Fruit fly (Drosophila melanogaster) whole organism, embryonic: ENCODE data around the gene TyrRS.

Source experiments
- ATbp ChIP-seq: fragments of 200-800 bp; sonication (Bioruptor generic); optimal IDR thresholded peaks from 2 replicates; lab custom pipeline; 2017; ENCODE audit warnings: missing biosample characterization, mild to moderate bottlenecking, missing genetic modification characterization, missing genetic modification reagents
- Atf-2 ChIP-seq: fragments of 200-800 bp; sonication (Bioruptor generic); optimal IDR thresholded peaks from 2 replicates; lab custom pipeline; 2016; ENCODE audit warnings: missing biosample characterization, missing genetic modification characterization
- Blimp-1 ChIP-seq: fragments of 200-800 bp; sonication (Bioruptor generic); optimal IDR thresholded peaks from 3 replicates; lab custom pipeline; 2018; ENCODE audit warnings: missing biosample characterization, missing genetic modification characterization, mild to moderate bottlenecking, moderate library complexity, missing genetic modification reagents
- CG10274 ChIP-seq: fragments of 200-800 bp; sonication (Bioruptor generic); optimal IDR thresholded peaks from 3 replicates; lab custom pipeline; 2017; ENCODE audit warnings: missing biosample characterization, mild to moderate bottlenecking, missing genetic modification characterization
- CG11696 ChIP-seq: fragments of 200-800 bp; sonication (Bioruptor generic); IDR thresholded peaks from 2 replicates; pipeline ENCODE4 v1.3.6; 2022; ENCODE audit warnings: missing biosample characterization, missing genetic modification characterization
- CG15479 ChIP-seq: fragments of 200-800 bp; sonication (Bioruptor generic); optimal IDR thresholded peaks from 3 replicates; lab custom pipeline; 2019; ENCODE audit warnings: missing biosample characterization, mild to moderate bottlenecking, missing genetic modification characterization, moderate library complexity
- CG16779 ChIP-seq: fragments of 200-800 bp; sonication (Bioruptor generic); IDR thresholded peaks from 2 replicates; pipeline ENCODE4 v1.3.6; 2022; ENCODE audit warnings: missing biosample characterization, missing genetic modification characterization
- CG17328 ChIP-seq: fragments of 200-800 bp; sonication (Bioruptor generic); IDR thresholded peaks from 2 replicates; pipeline ENCODE4 v1.3.6; 2022; ENCODE audit warnings: missing biosample characterization, missing genetic modification characterization
- CG18262 ChIP-seq: fragments of 200-800 bp; optimal IDR thresholded peaks from 3 replicates; lab custom pipeline; 2019; ENCODE audit warnings: missing biosample characterization, mild to moderate bottlenecking, missing genetic modification characterization, moderate library complexity
- CG2889 ChIP-seq: fragments of 200-800 bp; sonication (Bioruptor generic); IDR thresholded peaks from 3 replicates; pipeline ENCODE4 v1.3.6; 2022; ENCODE audit warnings: missing biosample characterization, missing genetic modification characterization
- CG3065 ChIP-seq: fragments of 200-800 bp; sonication (Bioruptor generic); optimal IDR thresholded peaks from 2 replicates; lab custom pipeline; 2016; ENCODE audit warnings: missing biosample characterization, missing genetic modification characterization
- CG4282 ChIP-seq: fragments of 200-800 bp; sonication (Bioruptor generic); optimal IDR thresholded peaks from 2 replicates; lab custom pipeline; 2016; ENCODE audit warnings: missing biosample characterization, missing genetic modification characterization
- CG4360 ChIP-seq: fragments of 200-800 bp; sonication (Bioruptor generic); IDR thresholded peaks from 2 replicates; pipeline ENCODE4 v1.3.6; 2022; ENCODE audit warnings: missing biosample characterization, missing genetic modification characterization
- CG6689 ChIP-seq: fragments of 200-800 bp; sonication (Bioruptor generic); IDR thresholded peaks from 2 replicates; pipeline ENCODE4 v1.3.6; 2022; ENCODE audit warnings: missing biosample characterization, missing genetic modification characterization
- CG7271 ChIP-seq: fragments of 200-800 bp; sonication (Bioruptor generic); optimal IDR thresholded peaks from 2 replicates; lab custom pipeline; 2018; ENCODE audit warnings: missing biosample characterization, mild to moderate bottlenecking, missing genetic modification characterization, moderate library complexity
- CG9437 ChIP-seq: fragments of 200-800 bp; sonication (Bioruptor generic); optimal IDR thresholded peaks from 2 replicates; lab custom pipeline; 2018; ENCODE audit warnings: missing biosample characterization, mild to moderate bottlenecking, missing genetic modification characterization
- CoRest ChIP-seq: fragments of 200-800 bp; sonication (Bioruptor generic); optimal IDR thresholded peaks from 3 replicates; lab custom pipeline; 2018; ENCODE audit warnings: missing biosample characterization, mild to moderate bottlenecking, missing genetic modification characterization, moderate library complexity
- Dek ChIP-seq: fragments of 200-800 bp; sonication (Bioruptor generic); optimal IDR thresholded peaks from 3 replicates; lab custom pipeline; 2019; ENCODE audit warnings: missing biosample characterization, mild to moderate bottlenecking, missing genetic modification characterization, moderate library complexity
- HLH54F ChIP-seq: fragments of 200-800 bp; sonication (Bioruptor generic); optimal IDR thresholded peaks from 3 replicates; lab custom pipeline; 2016; ENCODE audit warnings: missing biosample characterization, missing genetic modification characterization
- HmgZ ChIP-seq: fragments of 200-800 bp; sonication (Bioruptor generic); optimal IDR thresholded peaks from 2 replicates; lab custom pipeline; 2018; ENCODE audit warnings: missing biosample characterization, mild to moderate bottlenecking, missing genetic modification characterization
- Kr ChIP-seq: fragments of 200-800 bp; sonication (Bioruptor generic); optimal IDR thresholded peaks from 2 replicates; lab custom pipeline; 2017; ENCODE audit warnings: missing biosample characterization, mild to moderate bottlenecking, missing genetic modification characterization
- Neu2 ChIP-seq: fragments of 200-800 bp; sonication (Bioruptor generic); optimal IDR thresholded peaks from 3 replicates; lab custom pipeline; 2016; ENCODE audit warnings: missing biosample characterization, missing genetic modification characterization, borderline replicate concordance
- Nf-YC ChIP-seq: fragments of 200-800 bp; optimal IDR thresholded peaks from 3 replicates; lab custom pipeline; 2019; ENCODE audit warnings: missing biosample characterization, mild to moderate bottlenecking, missing genetic modification characterization, moderate library complexity
- Opbp ChIP-seq: fragments of 200-800 bp; sonication (Bioruptor generic); IDR thresholded peaks from 3 replicates; pipeline ENCODE4 v1.3.6; 2022; ENCODE audit warnings: missing biosample characterization, missing genetic modification characterization; ENCODE audit not compliant: partially characterized antibody
- Scr ChIP-seq: fragments of 200-800 bp; sonication (Bioruptor generic); IDR thresholded peaks from 2 replicates; pipeline ENCODE4 v1.3.6; 2022; ENCODE audit warnings: missing biosample characterization, missing genetic modification characterization; ENCODE audit not compliant: partially characterized antibody
- Trl ChIP-seq, 3 experiments: fragments of >200 bp in 2 of 3; fragments of 200-800 bp in 1 of 3; sonication (Bioruptor generic) in 1 of 3; optimal IDR thresholded peaks; 2 replicates in 1 of 3; 3 replicates in 2 of 3; lab custom pipeline; 2016 to 2017; ENCODE audit warnings: missing biosample characterization in 1 of 3, missing genetic modification characterization in 1 of 3
- Xrp1 ChIP-seq: fragments of 200-800 bp; sonication (Bioruptor generic); IDR thresholded peaks from 2 replicates; pipeline ENCODE4 v1.3.6; 2022; ENCODE audit warnings: missing biosample characterization, missing genetic modification characterization
- al ChIP-seq: fragments of 200-800 bp; sonication (Bioruptor generic); IDR thresholded peaks from 2 replicates; pipeline ENCODE4 v1.3.6; 2022; ENCODE audit warnings: missing biosample characterization, missing genetic modification characterization
- bsh ChIP-seq, 2 experiments: fragments of 200-800 bp; sonication (Bioruptor generic); optimal IDR thresholded peaks; 2 replicates each; lab custom pipeline; 2017 to 2018; ENCODE audit warnings: mild to moderate bottlenecking in 2 of 2, missing biosample characterization in 2 of 2, missing genetic modification characterization in 2 of 2, moderate library complexity in 1 of 2
- croc ChIP-seq: fragments of 200-800 bp; sonication (Bioruptor generic); conservative IDR thresholded peaks from 3 replicates; pipeline ENCODE4 v1.3.6; 2022; ENCODE audit warnings: missing biosample characterization, missing genetic modification characterization
- dm ChIP-seq: fragments of 200-800 bp; sonication (Bioruptor generic); optimal IDR thresholded peaks from 3 replicates; lab custom pipeline; 2016; ENCODE audit warnings: missing biosample characterization, missing genetic modification characterization
- hb ChIP-seq: fragments of 200-800 bp; sonication (Bioruptor generic); IDR thresholded peaks from 3 replicates; pipeline ENCODE4 v1.3.6; 2022; ENCODE audit warnings: missing biosample characterization, missing genetic modification characterization; ENCODE audit not compliant: partially characterized antibody
- kay ChIP-seq: fragments of 200-800 bp; sonication (Bioruptor generic); optimal IDR thresholded peaks from 2 replicates; lab custom pipeline; 2016; ENCODE audit warnings: missing biosample characterization, missing genetic modification characterization
- kni ChIP-seq: fragments of 200-800 bp; sonication (Bioruptor generic); optimal IDR thresholded peaks from 3 replicates; lab custom pipeline; 2017; ENCODE audit warnings: mild to moderate bottlenecking, missing biosample characterization, missing genetic modification reagents, missing genetic modification characterization
- nerfin-1 ChIP-seq: fragments of 200-800 bp; sonication (Bioruptor generic); optimal IDR thresholded peaks from 3 replicates; lab custom pipeline; 2019; ENCODE audit warnings: missing biosample characterization, mild to moderate bottlenecking, missing genetic modification characterization, moderate library complexity
- peb ChIP-seq: fragments of 200-800 bp; sonication (Bioruptor generic); IDR thresholded peaks from 2 replicates; pipeline ENCODE4 v1.3.6; 2022; ENCODE audit warnings: missing biosample characterization, missing genetic modification characterization
- salm ChIP-seq: fragments of 200-800 bp; sonication (Bioruptor generic); optimal IDR thresholded peaks from 2 replicates; lab custom pipeline; 2018; ENCODE audit warnings: missing biosample characterization, mild to moderate bottlenecking, missing genetic modification characterization
- scrt ChIP-seq: fragments of 200-800 bp; sonication (Bioruptor generic); optimal IDR thresholded peaks from 2 replicates; lab custom pipeline; 2018; ENCODE audit warnings: missing biosample characterization, mild to moderate bottlenecking, missing genetic modification characterization, moderate library complexity
- sd ChIP-seq: fragments of 200-800 bp; sonication (Bioruptor generic); optimal IDR thresholded peaks from 3 replicates; lab custom pipeline; 2018; ENCODE audit warnings: missing biosample characterization, mild to moderate bottlenecking, missing genetic modification characterization, moderate library complexity
- sqz ChIP-seq: fragments of 200-800 bp; sonication (Bioruptor generic); optimal IDR thresholded peaks from 3 replicates; lab custom pipeline; 2018; ENCODE audit warnings: missing biosample characterization, mild to moderate bottlenecking, missing genetic modification characterization
- tgo ChIP-seq: fragments of 200-800 bp; sonication (Bioruptor generic); IDR thresholded peaks from 3 replicates; pipeline ENCODE4 v1.3.6; 2022; ENCODE audit warnings: missing biosample characterization, missing genetic modification characterization
- twi ChIP-seq: fragments of 200-800 bp; optimal IDR thresholded peaks from 2 replicates; lab custom pipeline; 2019; ENCODE audit warnings: missing biosample characterization, mild to moderate bottlenecking, missing genetic modification characterization, moderate library complexity
- unc-4 ChIP-seq: fragments of 200-800 bp; sonication (Bioruptor generic); IDR thresholded peaks from 2 replicates; pipeline ENCODE4 v1.3.6; 2022; ENCODE audit warnings: missing biosample characterization, missing genetic modification characterization; ENCODE audit not compliant: partially characterized antibody
- vvl ChIP-seq: fragments of 200-800 bp; sonication (Bioruptor generic); IDR thresholded peaks from 2 replicates; pipeline ENCODE4 v1.3.6; 2022; ENCODE audit warnings: missing biosample characterization, missing genetic modification characterization

Gene TyrRS

dm6 chr3L:16410234-16411119, 8.6 kb downstream of the TyrRS start (continued):
- TF ChIP-seq Trl (optimal IDR thresholded peaks at IDR 0.05; lab: Kevin White, UChicago) (peak; percentile 73 to 89), Trl (GFP tag; optimal IDR thresholded peaks at IDR 0.05; lab: Kevin White, UChicago) (no peak), sqz (GFP tag; lab: Kevin White, UChicago) (peak; percentile 31), scrt (GFP tag; lab: Kevin White, UChicago) (peak; percentile 63), CG15479 (GFP tag; lab: Kevin White, UChicago) (peak; percentile 66), Kr (GFP tag; lab: Kevin White, UChicago) (peak; percentile 89), CG16779 (GFP tag; lab: Robert Waterston, UW) (0 out of 2 replicates have a peak, but pooled peaks have one; percentile 69), Opbp (GFP tag; lab: Robert Waterston, UW) (0 out of 3 replicates have a peak, but pooled peaks have one; percentile 34)

- TF ChIP-seq twi (tag; lab: Kevin White, UChicago) (peak; percentile 73), CG17328 (peak; percentile 3; the same call in 1 of the 2 replicates), tgo (GFP tag; lab: Robert Waterston, UW) (no peak), croc (GFP tag; lab: Robert Waterston, UW) (no peak), salm (tag; lab: Kevin White, UChicago) (peak; percentile 26), unc-4 (no peak), al (GFP tag; lab: Robert Waterston, UW) (no peak), Xrp1 (no peak), CG11696 (no peak), Nf-YC (no peak), CG9437 (GFP tag; lab: Kevin White, UChicago) (no peak), bsh (GFP tag; optimal IDR thresholded peaks at IDR 0.05; lab: Kevin White, UChicago) (no peak), hb (GFP tag; lab: Robert Waterston, UW) (no peak), HmgZ (tag; lab: Kevin White, UChicago) (no peak), dm (GFP tag; lab: Kevin White, UChicago) (no peak), Neu2 (GFP tag; lab: Kevin White, UChicago) (no peak), CG6689 (GFP tag; lab: Robert Waterston, UW) (0 out of 2 replicates have a peak, but pooled peaks have one; percentile 8), kay (GFP tag; lab: Kevin White, UChicago) (no peak), CG10274 (peak; percentile 6), Scr (GFP tag; lab: Robert Waterston, UW) (no peak), CG7271 (tag; lab: Kevin White, UChicago) (no peak), kni (GFP tag; lab: Kevin White, UChicago) (peak; percentile 52), ATbp (GFP tag; lab: Kevin White, UChicago) (no peak), CG4282 (GFP tag; lab: Kevin White, UChicago) (no peak), peb (GFP tag; lab: Robert Waterston, UW) (no peak), vvl (no peak), CG3065 (GFP tag; lab: Kevin White, UChicago) (no peak), Blimp-1 (GFP tag; lab: Kevin White, UChicago) (peak; percentile 79), CG2889 (no peak), CG18262 (tag; lab: Kevin White, UChicago) (no peak), HLH54F (GFP tag; lab: Kevin White, UChicago) (no peak), nerfin-1 (tag; lab: Kevin White, UChicago) (peak; percentile 48), CoRest (tag; lab: Kevin White, UChicago) (no peak), sd (peak; percentile 23), Atf-2 (GFP tag; lab: Kevin White, UChicago) (no peak), Dek (tag; lab: Kevin White, UChicago) (no peak), CG4360 (GFP tag; lab: Robert Waterston, UW) (peak; percentile 73; the same call in 1 of the 2 replicates)
These were observed 9.5 kb downstream of the TyrRS start for dm6 chr3L:16409440-16410233.
